Fruit fly (Drosophila melanogaster): Measurements from ENCODE around the gene eIF4E7.

DNA sequence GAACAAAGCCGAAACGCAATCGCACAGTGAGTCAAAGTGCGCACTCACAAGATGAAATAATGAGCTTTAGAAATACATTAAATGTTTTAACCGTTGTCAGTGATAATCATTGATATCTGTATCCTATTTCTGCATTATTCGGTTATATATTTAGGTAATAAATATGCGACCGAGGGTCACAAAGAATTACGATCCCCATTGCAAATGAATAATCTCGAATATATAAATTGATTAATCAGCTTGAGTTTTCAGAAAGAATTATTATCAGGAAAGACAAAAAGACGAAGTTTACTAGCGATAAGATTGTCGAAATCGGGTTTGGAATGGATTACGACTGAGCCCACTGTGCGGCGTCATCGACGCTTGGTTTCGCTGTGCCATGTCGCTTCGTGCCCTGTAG, 8.8 kb upstream of the eIF4E7 start:
- TF ChIP-seq Dfd (GFP tag; optimal IDR thresholded peaks at IDR 0.05) (no peak), h (GFP tag; optimal IDR thresholded peaks at IDR 0.05) (peak; percentile 63), pan (optimal IDR thresholded peaks at IDR 0.05) (no peak), psq (GFP tag; optimal IDR thresholded peaks at IDR 0.05) (peak; percentile 37)

Measured in whole organism, wandering third instar larva.